Worm (Caenorhabditis elegans) whole organism, late embryonic: Measurements from ENCODE around the gene Y58A7A.2.
A peak's percentile ranks its signal among the peaks of the same experiment; 100 is the strongest.

ENCODE experiments used
- C08G9.2 ChIP-seq: sonication (generic microtip); optimal IDR thresholded peaks from 2 replicates; lab custom pipeline; 2016; ENCODE audit warnings: mild to moderate bottlenecking, missing genetic modification characterization, moderate library complexity, missing compliant biosample characterization
- F13H6.1 ChIP-seq: sonication (generic microtip); optimal IDR thresholded peaks from 2 replicates; lab custom pipeline; 2016; ENCODE audit warnings: missing genetic modification characterization, missing compliant biosample characterization
- Y22D7AL.16 ChIP-seq: sonication (generic microtip); optimal IDR thresholded peaks from 2 replicates; lab custom pipeline; 2016; ENCODE audit warnings: missing genetic modification characterization, missing compliant biosample characterization
- ahr-1 ChIP-seq: sonication (generic microtip); optimal IDR thresholded peaks from 2 replicates; lab custom pipeline; 2016; ENCODE audit warnings: missing genetic modification characterization, missing compliant biosample characterization
- ceh-18 ChIP-seq: sonication (generic microtip); optimal IDR thresholded peaks from 2 replicates; lab custom pipeline; 2016; ENCODE audit warnings: missing genetic modification characterization, missing compliant biosample characterization
- ceh-19 ChIP-seq: fragments of 200-800 bp; sonication (Bioruptor generic); optimal IDR thresholded peaks from 2 replicates; lab custom pipeline; 2018; ENCODE audit warnings: mild to moderate bottlenecking, missing genetic modification characterization, missing compliant biosample characterization
- ceh-30 ChIP-seq: fragments of 150-350 bp; optimal IDR thresholded peaks from 2 replicates; lab custom pipeline; 2014; ENCODE audit warnings: missing biosample characterization, missing genetic modification characterization
- ceh-34 ChIP-seq: sonication (generic microtip); optimal IDR thresholded peaks from 2 replicates; lab custom pipeline; 2016; ENCODE audit warnings: mild to moderate bottlenecking, missing genetic modification characterization, missing compliant biosample characterization
- ceh-48 ChIP-seq: sonication (generic microtip); optimal IDR thresholded peaks from 2 replicates; lab custom pipeline; 2016; ENCODE audit warnings: missing genetic modification characterization, inconsistent platforms, missing compliant biosample characterization
- ceh-6 ChIP-seq: fragments of 200-800 bp; sonication (Bioruptor generic); optimal IDR thresholded peaks from 2 replicates; lab custom pipeline; 2018; ENCODE audit warnings: mild to moderate bottlenecking, missing genetic modification characterization, missing compliant biosample characterization
- che-1 ChIP-seq: sonication (generic microtip); optimal IDR thresholded peaks from 2 replicates; lab custom pipeline; 2016; ENCODE audit warnings: mild to moderate bottlenecking, missing genetic modification characterization, missing compliant biosample characterization
- dmd-4 ChIP-seq: sonication (generic microtip); optimal IDR thresholded peaks from 2 replicates; lab custom pipeline; 2016; ENCODE audit warnings: borderline replicate concordance, missing genetic modification characterization, missing compliant biosample characterization
- dve-1 ChIP-seq: sonication (generic microtip); optimal IDR thresholded peaks from 2 replicates; lab custom pipeline; 2017; ENCODE audit warnings: antibody characterized with exemption, mild to moderate bottlenecking, missing genetic modification characterization, missing compliant biosample characterization
- elt-4 ChIP-seq: sonication (generic microtip); optimal IDR thresholded peaks from 2 replicates; lab custom pipeline; 2016; ENCODE audit warnings: missing genetic modification characterization, missing compliant biosample characterization
- ets-4 ChIP-seq: sonication (generic microtip); optimal IDR thresholded peaks from 2 replicates; lab custom pipeline; 2016; ENCODE audit warnings: missing genetic modification characterization, missing compliant biosample characterization
- fkh-10 ChIP-seq: fragments of 150-350 bp; optimal IDR thresholded peaks from 2 replicates; lab custom pipeline; 2014; ENCODE audit warnings: missing biosample characterization, missing genetic modification reagents, missing genetic modification characterization
- gmeb-2 ChIP-seq: sonication (generic microtip); optimal IDR thresholded peaks from 2 replicates; lab custom pipeline; 2016; ENCODE audit warnings: missing genetic modification characterization, inconsistent platforms, missing compliant biosample characterization
- hlh-13 ChIP-seq: fragments of 200-800 bp; sonication (Bioruptor generic); optimal IDR thresholded peaks from 2 replicates; lab custom pipeline; 2018; ENCODE audit warnings: mild to moderate bottlenecking, missing genetic modification characterization, missing compliant biosample characterization
- hlh-15 ChIP-seq: sonication (generic microtip); optimal IDR thresholded peaks from 2 replicates; lab custom pipeline; 2016; ENCODE audit warnings: missing genetic modification characterization, missing compliant biosample characterization
- hlh-30 ChIP-seq: sonication (generic microtip); optimal IDR thresholded peaks from 2 replicates; lab custom pipeline; 2017; ENCODE audit warnings: antibody characterized with exemption, missing genetic modification characterization, missing compliant biosample characterization; ENCODE audit not compliant: insufficient read depth
- hlh-8 ChIP-seq: sonication (generic microtip); optimal IDR thresholded peaks from 2 replicates; lab custom pipeline; 2016; ENCODE audit warnings: missing genotype, missing genetic modification characterization, missing compliant biosample characterization
- lim-6 ChIP-seq: sonication (generic microtip); optimal IDR thresholded peaks from 2 replicates; lab custom pipeline; 2016; ENCODE audit warnings: missing genetic modification characterization, missing compliant biosample characterization
- madf-2 ChIP-seq: sonication (generic microtip); optimal IDR thresholded peaks from 2 replicates; lab custom pipeline; 2017; ENCODE audit warnings: missing genetic modification characterization, missing compliant biosample characterization
- mec-3 ChIP-seq: sonication (generic microtip); optimal IDR thresholded peaks from 2 replicates; lab custom pipeline; 2016; ENCODE audit warnings: borderline replicate concordance, missing genetic modification characterization, missing compliant biosample characterization
- nhr-232 ChIP-seq: sonication (generic microtip); optimal IDR thresholded peaks from 2 replicates; lab custom pipeline; 2016; ENCODE audit warnings: missing genetic modification characterization, missing compliant biosample characterization
- odd-2 ChIP-seq: sonication (generic microtip); optimal IDR thresholded peaks from 2 replicates; lab custom pipeline; 2017; ENCODE audit warnings: antibody characterized with exemption, mild to moderate bottlenecking, missing genetic modification characterization, missing compliant biosample characterization
- pat-9 ChIP-seq: fragments of 200-800 bp; sonication (Bioruptor generic); optimal IDR thresholded peaks from 2 replicates; lab custom pipeline; 2018; ENCODE audit warnings: mild to moderate bottlenecking, missing genetic modification characterization, moderate library complexity, missing compliant biosample characterization
- pax-1 ChIP-seq: fragments of 150-350 bp; optimal IDR thresholded peaks from 2 replicates; lab custom pipeline; 2014; ENCODE audit warnings: missing biosample characterization, missing genetic modification characterization
- pha-2 ChIP-seq: sonication (generic microtip); optimal IDR thresholded peaks from 2 replicates; lab custom pipeline; 2017; ENCODE audit warnings: mild to moderate bottlenecking, missing genetic modification characterization, missing compliant biosample characterization
- pha-4 ChIP-seq: fragments of 150-350 bp; optimal IDR thresholded peaks from 2 replicates; lab custom pipeline; 2018; ENCODE audit warnings: missing biosample characterization, missing genetic modification reagents, missing genetic modification characterization
- sdc-2 ChIP-seq: sonication (generic microtip); optimal IDR thresholded peaks from 2 replicates; lab custom pipeline; 2016; ENCODE audit warnings: missing genotype, missing genetic modification characterization, missing compliant biosample characterization
- sox-2 ChIP-seq: fragments of 200-800 bp; sonication (Bioruptor generic); IDR thresholded peaks from 2 replicates; pipeline ENCODE4 v1.3.6; 2022; ENCODE audit warnings: missing genetic modification reagents, missing genetic modification characterization, missing compliant biosample characterization
- syd-9 ChIP-seq: sonication (generic microtip); optimal IDR thresholded peaks from 2 replicates; lab custom pipeline; 2016; ENCODE audit warnings: mild to moderate bottlenecking, missing genetic modification characterization, moderate library complexity, missing compliant biosample characterization
- tbx-2 ChIP-seq: sonication (generic microtip); optimal IDR thresholded peaks from 2 replicates; lab custom pipeline; 2016; ENCODE audit warnings: missing genetic modification characterization, missing compliant biosample characterization
- unc-3 ChIP-seq, 2 experiments: fragments of 200-800 bp in 1 of 2; sonication (Bioruptor generic) in 1 of 2; sonication (generic microtip) in 1 of 2; conservative IDR thresholded peaks in 1 of 2; optimal IDR thresholded peaks in 1 of 2; 2 replicates each; pipeline versions ENCODE4 v1.3.6 to Lab custom; 2016 to 2022; ENCODE audit warnings: missing compliant biosample characterization in 2 of 2, missing genetic modification characterization in 2 of 2, missing genetic modification reagents in 1 of 2
- unc-55 ChIP-seq: sonication (generic microtip); optimal IDR thresholded peaks from 2 replicates; lab custom pipeline; 2017; ENCODE audit warnings: missing biosample characterization, missing genetic modification reagents, missing genetic modification characterization
- unc-86 ChIP-seq: sonication (generic microtip); optimal IDR thresholded peaks from 2 replicates; lab custom pipeline; 2016; ENCODE audit warnings: missing genetic modification characterization, missing compliant biosample characterization

Y58A7A.2 gene

DNA sequence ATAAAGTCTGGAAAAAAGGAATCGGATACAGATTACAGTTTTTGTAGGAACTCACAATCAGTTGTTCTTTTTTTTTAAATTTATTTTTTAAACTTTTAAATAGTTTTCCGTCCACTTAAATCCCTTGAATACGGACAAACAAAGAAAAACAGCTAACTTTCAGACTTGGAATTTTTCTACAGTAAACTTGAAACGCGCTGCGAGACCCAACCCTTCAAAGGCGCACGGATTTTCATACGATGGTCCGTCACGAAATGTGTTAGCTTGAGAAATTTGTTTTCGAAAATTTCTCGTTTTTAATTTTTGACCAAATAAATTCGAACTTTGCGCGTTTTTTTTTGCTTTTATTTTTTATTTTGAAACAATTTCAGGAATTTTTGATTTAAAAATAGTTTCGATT is 25.4 kb downstream of the Y58A7A.2 start:
- no peak for TF ChIP-seq hlh-8 (tag; lab: Kevin White, UChicago)
- TF ChIP-seq ceh-6 (GFP tag; lab: Kevin White, UChicago) = no peak
- TF ChIP-seq F13H6.1 = no peak
- no peak for TF ChIP-seq hlh-15
- TF ChIP-seq odd-2 (tag; lab: Kevin White, UChicago) = no peak
- TF ChIP-seq, all 69 proteins: peak for 0

DNA sequence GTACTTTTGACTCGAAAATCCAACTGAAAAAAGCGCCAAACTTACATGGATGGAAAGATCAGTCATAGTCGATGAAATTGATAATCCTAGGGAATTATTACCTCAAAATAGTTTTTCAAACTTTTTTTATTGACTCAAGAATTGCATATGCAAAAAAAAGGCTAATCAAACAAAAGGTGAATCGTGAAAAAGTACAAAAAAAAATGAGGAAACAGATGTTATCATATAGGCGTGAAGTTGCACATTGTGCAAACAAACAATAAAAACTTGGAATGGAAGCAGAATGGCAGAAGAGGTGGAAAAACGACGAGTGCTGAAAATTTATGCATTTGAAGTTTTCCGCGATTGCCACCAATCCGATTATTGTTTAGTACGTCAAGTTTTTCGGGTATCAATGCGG is 25.9 kb downstream of the Y58A7A.2 start, which contains the start of gene exc-14:
exc-14 (minus strand) TSS at position 101 of the 400 bp plus-strand sequence.
- TF ChIP-seq F13H6.1 (no peak), pha-4 (tag; lab: Kevin White, UChicago) (no peak), mec-3 (tag; lab: Kevin White, UChicago) (no peak)

- TF ChIP-seq Y22D7AL.16 (tag; lab: Kevin White, UChicago) (no peak), dmd-4 (tag; lab: Kevin White, UChicago) (no peak), sdc-2 (tag; lab: Kevin White, UChicago) (no peak), pax-1 (no peak), madf-2 (tag; lab: Kevin White, UChicago) (no peak), che-1 (tag; lab: Kevin White, UChicago) (no peak), pha-4 (tag; lab: Kevin White, UChicago) (no peak), tbx-2 (tag; lab: Kevin White, UChicago) (no peak), ceh-18 (tag; lab: Kevin White, UChicago) (no peak), ceh-30 (tag; lab: Kevin White, UChicago) (no peak), unc-3 (GFP tag; conservative IDR thresholded peaks at IDR 0.05; lab: Robert Waterston, UW) (no peak), unc-3 (tag; optimal IDR thresholded peaks at IDR 0.05; lab: Kevin White, UChicago) (no peak), hlh-30 (tag; lab: Kevin White, UChicago) (no peak), gmeb-2 (tag; lab: Kevin White, UChicago) (no peak), fkh-10 (GFP tag; lab: Kevin White, UChicago) (no peak), ahr-1 (tag; lab: Kevin White, UChicago) (no peak), syd-9 (no peak), lim-6 (tag; lab: Kevin White, UChicago) (no peak)
- TF ChIP-seq, all 69 proteins: peak for 0
Measured at ce11 chrV:5040925-5041324, 31.1 kb downstream of the Y58A7A.2 start, which contains the start of gene K11D12.8. Gene K11D12.8, minus strand, starts transcription at chrV:5041001.

- TF ChIP-seq ceh-18 (tag; lab: Kevin White, UChicago) (no peak), hlh-8 (tag; lab: Kevin White, UChicago) (peak; percentile 75)
Measured at ce11 chrV:5039559-5039958, 32.4 kb downstream of the Y58A7A.2 start, which contains the start of gene K11D12.11. Gene K11D12.11, minus strand, starts transcription at chrV:5039600.

ce11 chrV:5038449-5038848 is 33.5 kb downstream of the Y58A7A.2 start:
- TF ChIP-seq ets-4 (tag; lab: Kevin White, UChicago) (no peak), pat-9 (tag; lab: Kevin White, UChicago) (no peak), hlh-15 (no peak), tbx-2 (tag; lab: Kevin White, UChicago) (no peak), dve-1 (tag; lab: Kevin White, UChicago) (no peak), unc-55 (GFP tag; lab: Kevin White, UChicago) (no peak), ceh-48 (tag; lab: Kevin White, UChicago) (no peak)

- TF ChIP-seq fkh-10 (GFP tag; lab: Kevin White, UChicago) (no peak), C08G9.2 (no peak), ceh-48 (tag; lab: Kevin White, UChicago) (no peak), nhr-232 (no peak), mec-3 (tag; lab: Kevin White, UChicago) (no peak), ahr-1 (tag; lab: Kevin White, UChicago) (no peak), elt-4 (tag; lab: Kevin White, UChicago) (no peak), pha-2 (tag; lab: Kevin White, UChicago) (no peak), unc-86 (tag; lab: Kevin White, UChicago) (no peak), ceh-19 (no peak), sox-2 (GFP tag; lab: Robert Waterston, UW) (no peak), dmd-4 (tag; lab: Kevin White, UChicago) (no peak), ceh-34 (tag; lab: Kevin White, UChicago) (no peak), hlh-13 (GFP tag; lab: Kevin White, UChicago) (no peak), tbx-2 (tag; lab: Kevin White, UChicago) (no peak), lim-6 (tag; lab: Kevin White, UChicago) (no peak), pat-9 (tag; lab: Kevin White, UChicago) (no peak), unc-55 (GFP tag; lab: Kevin White, UChicago) (no peak), madf-2 (tag; lab: Kevin White, UChicago) (no peak)
Measured at ce11 chrV:5036364-5036763, 35.6 kb downstream of the Y58A7A.2 start, which contains the start of gene K11D12.7. Gene K11D12.7, minus strand, starts transcription at chrV:5036464.
